Fruit fly (Drosophila melanogaster): ENCODE measurements around the gene Mms19.

dm6 chr3R:5264251-5265098 is 32.1 kb downstream of the Mms19 start:
- TF ChIP-seq tai (GFP tag; optimal IDR thresholded peaks at IDR 0.05) (no peak), br (GFP tag; optimal IDR thresholded peaks at IDR 0.05) (peak; percentile 64), h (GFP tag; optimal IDR thresholded peaks at IDR 0.05) (peak; percentile 44), Abd-B (GFP tag; optimal IDR thresholded peaks at IDR 0.05) (no peak), OdsH (GFP tag; optimal IDR thresholded peaks at IDR 0.05) (peak; percentile 15), Hr78 (GFP tag; optimal IDR thresholded peaks at IDR 0.05) (no peak)

Measured in whole organism, wandering third instar larva.